Worm (Caenorhabditis elegans): ENCODE measurements around the gene C17H12.3.

C17H12.3 gene

ce11 chrIV:6792380-6793309 lies 2.8 kb downstream of the C17H12.3 start (continued):
- no peak for TF ChIP-seq daf-19 (GFP tag; conservative IDR thresholded peaks at IDR 0.05)
- no peak for TF ChIP-seq cey-2 (tag; optimal IDR thresholded peaks at IDR 0.05; ENCODE audit: borderline replicate concordance, insufficient read depth)
- TF ChIP-seq F49E8.2 (tag; optimal IDR thresholded peaks at IDR 0.05; ENCODE audit: borderline replicate concordance) = no peak
- no peak for TF ChIP-seq lir-3 (tag; optimal IDR thresholded peaks at IDR 0.05)
- peak; percentile 63 for TF ChIP-seq zfp-3 (GFP tag; conservative IDR thresholded peaks at IDR 0.05)
- no peak for TF ChIP-seq F37D6.2 (tag; optimal IDR thresholded peaks at IDR 0.05)
- TF ChIP-seq T20F7.1 (GFP tag; optimal IDR thresholded peaks at IDR 0.05) = peak; percentile 54
- TF ChIP-seq jun-1 (tag; optimal IDR thresholded peaks at IDR 0.05) = no peak
- no peak for TF ChIP-seq mxl-2 (GFP tag; conservative IDR thresholded peaks at IDR 0.05)
- TF ChIP-seq nhr-11 (tag; optimal IDR thresholded peaks at IDR 0.05) = no peak
- TF ChIP-seq nhr-111 (GFP tag; optimal IDR thresholded peaks at IDR 0.05) = no peak
- TF ChIP-seq Y5F2A.4 (GFP tag; optimal IDR thresholded peaks at IDR 0.05) = no peak
- no peak for TF ChIP-seq ztf-11 (tag; optimal IDR thresholded peaks at IDR 0.05)
- no peak for TF ChIP-seq zag-1 (tag; optimal IDR thresholded peaks at IDR 0.05)
- no peak for TF ChIP-seq nhr-28 (tag; optimal IDR thresholded peaks at IDR 0.05)
- 0 out of 2 replicates have a peak, but pooled peaks have one; percentile 21 for TF ChIP-seq vab-7 (GFP tag; IDR thresholded peaks at IDR 0.05)
- TF ChIP-seq unc-62 (GFP tag; optimal IDR thresholded peaks at IDR 0.05 in 1 of 2) = no peak
- no peak for TF ChIP-seq unc-62 (tag; optimal IDR thresholded peaks at IDR 0.05)
- no peak for TF ChIP-seq lin-15B (tag; optimal IDR thresholded peaks at IDR 0.05)
- TF ChIP-seq ces-1 (GFP tag; optimal IDR thresholded peaks at IDR 0.05) = no peak
- no peak for TF ChIP-seq mdt-29 (GFP tag; IDR thresholded peaks at IDR 0.05)
- 0 out of 2 replicates have a peak, but pooled peaks have one; percentile 26 for TF ChIP-seq tra-1 (GFP tag; IDR thresholded peaks at IDR 0.05)
- no peak for TF ChIP-seq hlh-11 (tag; optimal IDR thresholded peaks at IDR 0.05)
- TF ChIP-seq hlh-30 (tag; optimal IDR thresholded peaks at IDR 0.05; ENCODE audit: insufficient read depth) = no peak
- peak; percentile 22; the same call in 1 of the 2 replicates for TF ChIP-seq hmg-1.1 (GFP tag; IDR thresholded peaks at IDR 0.05)
- no peak for TF ChIP-seq daf-12 (tag; optimal IDR thresholded peaks at IDR 0.05)
- no peak for TF ChIP-seq R02D3.7 (tag; optimal IDR thresholded peaks at IDR 0.05)
- no peak for TF ChIP-seq nhr-237 (tag; optimal IDR thresholded peaks at IDR 0.05)
- TF ChIP-seq snpc-1.2 (GFP tag; IDR thresholded peaks at IDR 0.05) = peak; percentile 82
- no peak for TF ChIP-seq gei-8 (GFP tag; optimal IDR thresholded peaks at IDR 0.05)
- TF ChIP-seq duxl-1 (tag; optimal IDR thresholded peaks at IDR 0.05; ENCODE audit: poor library complexity) = peak; percentile 55
- TF ChIP-seq F44E2.7 (GFP tag; IDR thresholded peaks at IDR 0.05) = 0 out of 2 replicates have a peak, but pooled peaks have one; percentile 56
- no peak for TF ChIP-seq ztf-7 (tag; optimal IDR thresholded peaks at IDR 0.05)
- no peak for TF ChIP-seq lin-29 (GFP tag; IDR thresholded peaks at IDR 0.05)
- no peak for TF ChIP-seq Y75B8A.6 (GFP tag; IDR thresholded peaks at IDR 0.05)
- TF ChIP-seq nhr-48 (tag; optimal IDR thresholded peaks at IDR 0.05) = peak; percentile 36
- TF ChIP-seq D1046.2 (GFP tag; IDR thresholded peaks at IDR 0.05) = 0 out of 2 replicates have a peak, but pooled peaks have one; percentile 32
- no peak for TF ChIP-seq dmd-9 (GFP tag; IDR thresholded peaks at IDR 0.05)
- TF ChIP-seq php-3 (GFP tag; IDR thresholded peaks at IDR 0.05) = no peak
- TF ChIP-seq daf-8 (GFP tag; IDR thresholded peaks at IDR 0.05) = no peak
- no peak for TF ChIP-seq fkh-10 (GFP tag; optimal IDR thresholded peaks at IDR 0.05)
- no peak for TF ChIP-seq ceh-28 (tag; optimal IDR thresholded peaks at IDR 0.05)
- TF ChIP-seq T26A8.4 (GFP tag; IDR thresholded peaks at IDR 0.05) = no peak; the same call in 1 of the 2 replicates
- TF ChIP-seq ZK546.5 (tag; optimal IDR thresholded peaks at IDR 0.05) = no peak
- TF ChIP-seq ceh-62 (tag; optimal IDR thresholded peaks at IDR 0.05) = no peak
- TF ChIP-seq daf-16 (GFP tag; optimal IDR thresholded peaks at IDR 0.05) = no peak
- peak; percentile 15 for TF ChIP-seq daf-16 (tag; optimal IDR thresholded peaks at IDR 0.05)
- no peak for TF ChIP-seq skn-1 (tag; optimal IDR thresholded peaks at IDR 0.05)
- TF ChIP-seq aha-1 (tag) = peak; percentile 73
- no peak for TF ChIP-seq spr-1 (tag; optimal IDR thresholded peaks at IDR 0.05)
